Worm (Caenorhabditis elegans): ENCODE measurements around the gene R12C12.5.

- TF ChIP-seq D2030.7 (GFP tag; IDR thresholded peaks at IDR 0.05) (peak; percentile 40; the same call in 1 of the 2 replicates), pha-4 (tag; optimal IDR thresholded peaks at IDR 0.05) (no peak), F39B2.1 (GFP tag; IDR thresholded peaks at IDR 0.05) (no peak), B0336.3 (GFP tag; IDR thresholded peaks at IDR 0.05) (no peak), aptf-2 (GFP tag; conservative IDR thresholded peaks at IDR 0.05) (peak; percentile 79), lag-1 (GFP tag; IDR thresholded peaks at IDR 0.05) (no peak), ama-1 (optimal IDR thresholded peaks at IDR 0.05) (no peak), ama-1 (GFP tag; optimal IDR thresholded peaks at IDR 0.05) (no peak), tbp1 (GFP tag; optimal IDR thresholded peaks at IDR 0.05) (no peak)
These were observed 16.5 kb upstream of the R12C12.5 start for ce11 chrII:6061495-6061894.

All from whole organism, young adult.